Worm (Caenorhabditis elegans): ENCODE data around the gene F36H9.7.

- TF ChIP-seq odd-2 (tag; optimal IDR thresholded peaks at IDR 0.05) (no peak), ceh-6 (GFP tag; optimal IDR thresholded peaks at IDR 0.05) (no peak)
Observed at ce11 chrV:1743205-1743870, 31.4 kb downstream of the F36H9.7 start, which contains the start of gene nhr-256.
